Worm (Caenorhabditis elegans): ENCODE data around the gene F53E10.1.

DNA sequence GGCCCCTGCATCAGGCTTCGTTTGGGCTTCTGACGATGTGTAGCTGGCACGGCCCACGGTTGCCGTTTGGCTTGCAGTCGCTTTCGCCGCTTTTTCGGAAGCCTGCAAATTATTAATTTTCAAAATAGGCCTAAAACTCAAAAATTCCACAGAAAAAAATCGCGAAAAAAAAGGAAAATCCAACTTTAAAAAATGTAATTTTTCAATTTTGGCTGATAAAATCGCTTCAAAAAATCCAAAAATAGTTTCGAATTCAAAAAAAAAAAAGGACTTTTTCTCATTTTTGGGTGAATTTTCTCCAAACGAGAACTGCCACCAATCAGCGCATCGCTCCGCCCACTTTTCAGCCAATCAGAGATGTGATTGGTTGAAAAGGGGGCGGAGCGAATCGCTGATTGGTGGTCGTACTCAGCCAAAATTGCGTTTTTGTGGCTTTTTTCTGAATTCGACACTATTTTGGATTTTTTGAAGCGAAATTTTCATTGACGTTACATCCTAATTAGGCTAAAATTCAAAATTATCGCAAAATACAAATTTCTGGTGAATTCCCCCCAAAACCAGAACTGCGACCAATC lies 32.2 kb downstream of the F53E10.1 start:
- TF ChIP-seq ztf-18 (tag; optimal IDR thresholded peaks at IDR 0.05) (no peak), unc-130 (GFP tag; optimal IDR thresholded peaks at IDR 0.05) (no peak), attf-3 (GFP tag; conservative IDR thresholded peaks at IDR 0.05) (no peak), ama-1 (optimal IDR thresholded peaks at IDR 0.05) (no peak), ama-1 (GFP tag; optimal IDR thresholded peaks at IDR 0.05) (no peak), nhr-90 (tag; optimal IDR thresholded peaks at IDR 0.05) (no peak), let-526 (GFP tag; IDR thresholded peaks at IDR 0.05) (no peak), nhr-179 (tag; optimal IDR thresholded peaks at IDR 0.05) (no peak), atf-7 (tag; optimal IDR thresholded peaks at IDR 0.05) (no peak), pbrm-1 (GFP tag; IDR thresholded peaks at IDR 0.05) (no peak), Y56A3A.18 (GFP tag; IDR thresholded peaks at IDR 0.05) (no peak), ztf-26 (tag; optimal IDR thresholded peaks at IDR 0.05) (no peak)
